Worm (Caenorhabditis elegans) whole organism, L3 larva: Measurements from ENCODE around the gene snb-2.

ENCODE experiments used
- R02D3.7 ChIP-seq: fragments of 150-350 bp; optimal IDR thresholded peaks from 2 replicates; lab custom pipeline; 2014; ENCODE audit warnings: missing biosample characterization, missing genetic modification characterization
- ZK546.5 ChIP-seq: sonication (generic microtip); optimal IDR thresholded peaks from 2 replicates; lab custom pipeline; 2017; ENCODE audit warnings: missing biosample characterization, missing genetic modification characterization
- aly-2 ChIP-seq: fragments of 150-350 bp; optimal IDR thresholded peaks from 2 replicates; lab custom pipeline; 2014; ENCODE audit warnings: missing biosample characterization, missing genetic modification characterization
- ama-1 ChIP-seq: fragments of 150-350 bp; optimal IDR thresholded peaks from 2 replicates; lab custom pipeline; 2018
- ceh-16 ChIP-seq: sonication (generic microtip); optimal IDR thresholded peaks from 2 replicates; lab custom pipeline; 2017; ENCODE audit warnings: missing biosample characterization, missing genetic modification characterization
- ceh-28 ChIP-seq: fragments of 150-350 bp; optimal IDR thresholded peaks from 2 replicates; lab custom pipeline; 2014; ENCODE audit warnings: missing biosample characterization, missing genetic modification reagents, missing genetic modification characterization
- ceh-82 ChIP-seq: fragments of 150-350 bp; optimal IDR thresholded peaks from 2 replicates; lab custom pipeline; 2014; ENCODE audit warnings: missing biosample characterization, missing genetic modification characterization
- ceh-9 ChIP-seq: sonication (generic microtip); optimal IDR thresholded peaks from 2 replicates; lab custom pipeline; 2018; ENCODE audit warnings: missing biosample characterization, missing genetic modification characterization
- daf-12 ChIP-seq: fragments of 150-350 bp; optimal IDR thresholded peaks from 2 replicates; lab custom pipeline; 2014; ENCODE audit warnings: missing biosample characterization, missing genetic modification reagents, missing genetic modification characterization
- egl-27 ChIP-seq: sonication (generic microtip); optimal IDR thresholded peaks from 4 replicates; lab custom pipeline; 2017; ENCODE audit warnings: missing biosample characterization, missing genetic modification reagents, missing genetic modification characterization
- egl-5 ChIP-seq: fragments of 150-350 bp; optimal IDR thresholded peaks from 2 replicates; lab custom pipeline; 2017; ENCODE audit warnings: missing biosample characterization, missing genetic modification reagents, missing genetic modification characterization, inconsistent platforms
- elt-1 ChIP-seq: fragments of 150-350 bp; optimal IDR thresholded peaks from 2 replicates; lab custom pipeline; 2014; ENCODE audit warnings: missing biosample characterization, missing genetic modification characterization
- elt-2 ChIP-seq: sonication (generic microtip); optimal IDR thresholded peaks from 2 replicates; lab custom pipeline; 2016; ENCODE audit warnings: missing genetic modification reagents, mild to moderate bottlenecking, missing genetic modification characterization, missing compliant biosample characterization
- elt-3 ChIP-seq, 3 experiments: fragments of 150-350 bp in 1 of 3; sonication (generic microtip) in 2 of 3; optimal IDR thresholded peaks; 2 replicates in 2 of 3; 4 replicates in 1 of 3; lab custom pipeline; 2014 to 2017; ENCODE audit warnings: missing biosample characterization in 3 of 3, missing genetic modification characterization in 3 of 3
- eor-1 ChIP-seq, 2 experiments: fragments of 150-350 bp; optimal IDR thresholded peaks; 2 replicates each; lab custom pipeline; 2014 to 2018; ENCODE audit warnings: missing biosample characterization in 2 of 2, missing genetic modification characterization in 2 of 2
- fkh-10 ChIP-seq: sonication (generic microtip); optimal IDR thresholded peaks from 2 replicates; lab custom pipeline; 2017; ENCODE audit warnings: missing biosample characterization, missing genetic modification reagents, missing genetic modification characterization
- fkh-2 ChIP-seq: fragments of 150-350 bp; optimal IDR thresholded peaks from 2 replicates; lab custom pipeline; 2014; ENCODE audit warnings: missing biosample characterization, missing genetic modification reagents, missing genetic modification characterization
- fos-1 ChIP-seq: fragments of 150-350 bp; optimal IDR thresholded peaks from 2 replicates; lab custom pipeline; 2014; ENCODE audit warnings: missing biosample characterization, missing genetic modification characterization
- hmg-11 ChIP-seq: sonication (generic microtip); optimal IDR thresholded peaks from 2 replicates; lab custom pipeline; 2016; ENCODE audit warnings: missing genetic modification characterization, missing compliant biosample characterization
- jun-1 ChIP-seq: fragments of 150-350 bp; optimal IDR thresholded peaks from 2 replicates; lab custom pipeline; 2014; ENCODE audit warnings: missing biosample characterization, missing genetic modification reagents, missing genetic modification characterization
- lin-15B ChIP-seq: fragments of 150-350 bp; optimal IDR thresholded peaks from 2 replicates; lab custom pipeline; 2014; ENCODE audit warnings: missing biosample characterization, missing genetic modification characterization
- lin-39 ChIP-seq: fragments of 150-350 bp; optimal IDR thresholded peaks from 2 replicates; lab custom pipeline; 2018; ENCODE audit warnings: missing biosample characterization, missing genetic modification reagents, missing genetic modification characterization
- lsy-12 ChIP-seq: sonication (generic microtip); optimal IDR thresholded peaks from 2 replicates; lab custom pipeline; 2016; ENCODE audit warnings: mild to moderate bottlenecking, missing genetic modification characterization, missing compliant biosample characterization
- mdl-1 ChIP-seq: fragments of 150-350 bp; optimal IDR thresholded peaks from 2 replicates; lab custom pipeline; 2014; ENCODE audit warnings: missing biosample characterization, missing genetic modification characterization
- mml-1 ChIP-seq: fragments of 150-350 bp; sonication (generic microtip); optimal IDR thresholded peaks from 3 replicates; lab custom pipeline; 2014; ENCODE audit warnings: missing biosample characterization, missing genetic modification characterization
- nfya-1 ChIP-seq: sonication (generic microtip); optimal IDR thresholded peaks from 2 replicates; lab custom pipeline; 2017; ENCODE audit warnings: missing genetic modification characterization, mild to moderate bottlenecking, missing compliant biosample characterization, antibody characterized with exemption, moderate library complexity; ENCODE audit not compliant: insufficient read depth
- nhr-11 ChIP-seq: fragments of 150-350 bp; optimal IDR thresholded peaks from 2 replicates; lab custom pipeline; 2014; ENCODE audit warnings: missing biosample characterization, missing genetic modification characterization
- nhr-12 ChIP-seq: fragments of 150-350 bp; optimal IDR thresholded peaks from 2 replicates; lab custom pipeline; 2014; ENCODE audit warnings: missing biosample characterization, missing genetic modification characterization
- nhr-23 ChIP-seq: fragments of 150-350 bp; optimal IDR thresholded peaks from 2 replicates; lab custom pipeline; 2014; ENCODE audit warnings: missing biosample characterization, missing genetic modification reagents, missing genetic modification characterization
- nhr-237 ChIP-seq: fragments of 150-350 bp; optimal IDR thresholded peaks from 2 replicates; lab custom pipeline; 2014; ENCODE audit warnings: missing biosample characterization, missing genetic modification characterization
- nhr-25 ChIP-seq: sonication (generic microtip); optimal IDR thresholded peaks from 2 replicates; lab custom pipeline; 2017; ENCODE audit warnings: missing biosample characterization, missing genetic modification characterization
- nhr-28 ChIP-seq: fragments of 150-350 bp; optimal IDR thresholded peaks from 2 replicates; lab custom pipeline; 2014; ENCODE audit warnings: missing biosample characterization, missing genetic modification characterization
- nhr-43 ChIP-seq: sonication (generic microtip); optimal IDR thresholded peaks from 2 replicates; lab custom pipeline; 2016; ENCODE audit warnings: mild to moderate bottlenecking, missing genetic modification characterization, missing compliant biosample characterization; ENCODE audit not compliant: poor library complexity, severe bottlenecking
- nhr-67 ChIP-seq: fragments of 150-350 bp; optimal IDR thresholded peaks from 2 replicates; lab custom pipeline; 2014; ENCODE audit warnings: missing biosample characterization, missing genetic modification characterization
- nhr-76 ChIP-seq: fragments of 150-350 bp; sonication (generic microtip); optimal IDR thresholded peaks from 5 replicates; lab custom pipeline; 2014; ENCODE audit warnings: missing biosample characterization, missing genetic modification characterization
- nhr-77 ChIP-seq: fragments of 150-350 bp; optimal IDR thresholded peaks from 2 replicates; lab custom pipeline; 2014; ENCODE audit warnings: missing biosample characterization, missing genetic modification characterization
- pha-4 ChIP-seq: fragments of 150-350 bp; optimal IDR thresholded peaks from 2 replicates; lab custom pipeline; 2014; ENCODE audit warnings: missing biosample characterization, missing genetic modification reagents, missing genetic modification characterization
- pqm-1 ChIP-seq: fragments of 150-350 bp; optimal IDR thresholded peaks from 2 replicates; lab custom pipeline; 2017; ENCODE audit warnings: missing biosample characterization, missing genetic modification characterization, inconsistent platforms
- sea-2 ChIP-seq: fragments of 150-350 bp; sonication (generic microtip); optimal IDR thresholded peaks from 4 replicates; lab custom pipeline; 2014; ENCODE audit warnings: missing biosample characterization, missing genetic modification reagents, missing genetic modification characterization
- skn-1 ChIP-seq: fragments of 150-350 bp; optimal IDR thresholded peaks from 2 replicates; lab custom pipeline; 2014; ENCODE audit warnings: missing biosample characterization, missing genetic modification characterization
- snpc-4 ChIP-seq: fragments of 150-350 bp; optimal IDR thresholded peaks from 2 replicates; lab custom pipeline; 2014; ENCODE audit warnings: missing biosample characterization, missing genetic modification characterization
- tbx-2 ChIP-seq: sonication (generic microtip); optimal IDR thresholded peaks from 2 replicates; lab custom pipeline; 2016; ENCODE audit warnings: mild to moderate bottlenecking, missing genetic modification characterization, missing compliant biosample characterization
- unc-39 ChIP-seq: sonication (generic microtip); optimal IDR thresholded peaks from 4 replicates; lab custom pipeline; 2017; ENCODE audit warnings: missing biosample characterization, missing genetic modification characterization
- unc-62 ChIP-seq: fragments of 150-350 bp; sonication (generic microtip); optimal IDR thresholded peaks from 4 replicates; lab custom pipeline; 2014; ENCODE audit warnings: missing biosample characterization, missing genetic modification reagents, missing genetic modification characterization
- zag-1 ChIP-seq: fragments of 150-350 bp; optimal IDR thresholded peaks from 2 replicates; lab custom pipeline; 2014; ENCODE audit warnings: missing biosample characterization, missing genetic modification characterization
- ztf-11 ChIP-seq: fragments of 150-350 bp; optimal IDR thresholded peaks from 2 replicates; lab custom pipeline; 2014; ENCODE audit warnings: missing biosample characterization, missing genetic modification characterization
- ztf-4 ChIP-seq: fragments of 150-350 bp; optimal IDR thresholded peaks from 2 replicates; lab custom pipeline; 2014; ENCODE audit warnings: missing biosample characterization, missing genetic modification characterization

The snb-2 gene

ce11 chrV:12326638-12327037, 19.1 kb downstream of the snb-2 start:
- TF ChIP-seq lsy-12 (no peak), nfya-1 (tag; lab: Kevin White, UChicago) (peak; percentile 22), ceh-28 (tag; lab: Kevin White, UChicago) (no peak), nhr-11 (no peak), hmg-11 (tag; lab: Kevin White, UChicago) (peak; percentile 3), ceh-82 (no peak), ztf-11 (no peak), sea-2 (GFP tag; lab: Kevin White, UChicago) (no peak), lin-39 (tag; lab: Kevin White, UChicago) (peak; percentile 56)

ce11 chrV:12320274-12320839, 25.4 kb downstream of the snb-2 start:
- TF ChIP-seq nhr-43 (tag; lab: Kevin White, UChicago) (peak; percentile 59), nhr-25 (tag; lab: Kevin White, UChicago) (no peak), lsy-12 (peak; percentile 29)
- TF ChIP-seq, all 47 proteins: peak for 2

DNA sequence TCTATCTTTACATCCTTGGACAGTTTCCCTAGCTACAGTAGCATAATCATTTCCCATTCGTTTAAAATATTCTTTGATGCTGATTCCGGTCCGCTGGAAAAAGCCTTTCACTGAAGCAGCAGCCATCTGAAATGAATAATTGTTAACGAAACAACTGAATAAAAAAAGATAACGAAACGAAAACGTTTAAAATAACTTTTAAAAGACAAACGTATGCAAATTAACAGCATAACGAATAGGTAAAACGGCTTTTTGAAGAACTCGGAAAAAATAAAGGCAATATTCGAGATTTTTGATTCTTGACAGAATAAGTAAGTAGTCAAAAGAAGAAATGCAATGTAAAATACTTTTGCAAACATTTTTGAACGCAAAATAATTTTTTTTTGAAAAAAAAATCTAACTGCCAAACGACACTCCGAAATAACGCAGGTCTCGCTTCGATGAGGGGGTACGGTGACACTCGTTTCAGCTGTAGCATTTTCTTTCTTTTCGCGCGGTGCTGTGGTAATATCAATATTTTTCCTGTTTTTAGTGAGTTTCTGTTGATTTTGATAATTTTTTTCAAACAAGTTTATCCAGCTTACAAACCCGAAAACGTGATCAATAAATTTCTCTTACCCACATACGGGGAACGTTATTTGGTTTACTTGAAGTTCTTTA, 27.7 kb downstream of the snb-2 start, which contains the start of the genes R04F11.5 and R04F11.2:
R04F11.5 (minus strand) TSS at position 126 of the 660 bp plus-strand sequence.
R04F11.2 (plus strand) TSS at position 488 of the 660 bp plus-strand sequence.
- no peak for TF ChIP-seq ZK546.5
- no peak for TF ChIP-seq ztf-11
- peak; percentile 86 for TF ChIP-seq lin-15B (tag; lab: Kevin White, UChicago)
- TF ChIP-seq nhr-25 (tag; lab: Kevin White, UChicago), result peak; percentile 80
- TF ChIP-seq R02D3.7 (tag; lab: Kevin White, UChicago), result peak; percentile 41
- peak; percentile 14 for TF ChIP-seq nhr-43 (tag; lab: Kevin White, UChicago)
- TF ChIP-seq aly-2, result no peak
- no peak for TF ChIP-seq jun-1
- no peak for TF ChIP-seq lsy-12
- no peak for TF ChIP-seq mml-1 (tag; lab: Kevin White, UChicago)
- no peak for TF ChIP-seq pqm-1 (tag; lab: Kevin White, UChicago)
- no peak for TF ChIP-seq mdl-1 (tag; lab: Kevin White, UChicago)
- no peak for TF ChIP-seq nhr-11
- no peak for TF ChIP-seq nhr-67 (tag; lab: Kevin White, UChicago)
- TF ChIP-seq egl-27, result no peak
- TF ChIP-seq sea-2 (GFP tag; lab: Kevin White, UChicago), result no peak
- TF ChIP-seq fkh-10 (GFP tag; lab: Kevin White, UChicago), result no peak
- TF ChIP-seq ceh-28 (tag; lab: Kevin White, UChicago), result peak; percentile 41
- TF ChIP-seq lin-39 (tag; lab: Kevin White, UChicago), result peak; percentile 79
- peak; percentile 90 for TF ChIP-seq egl-5 (tag; lab: Kevin White, UChicago)
- no peak for TF ChIP-seq unc-62 (GFP tag; lab: Kevin White, UChicago)
- no peak for TF ChIP-seq ztf-4 (tag; lab: Kevin White, UChicago)
- TF ChIP-seq elt-2, result peak; percentile 50
- TF ChIP-seq ama-1 (lab: Kevin White, UChicago), result peak; percentile 51
- TF ChIP-seq ceh-16, result no peak
- TF ChIP-seq nhr-77 (tag; lab: Kevin White, UChicago), result no peak
- no peak for TF ChIP-seq nhr-23 (tag; lab: Kevin White, UChicago)
- TF ChIP-seq ceh-9 (tag; lab: Kevin White, UChicago), result no peak
- TF ChIP-seq zag-1, result no peak
- no peak for TF ChIP-seq nhr-28 (tag; lab: Kevin White, UChicago)
- TF ChIP-seq eor-1 (tag; optimal IDR thresholded peaks at IDR 0.05; lab: Kevin White, UChicago), result peak in 1 of 2 experiments; percentile 4
- peak; percentile 81 for TF ChIP-seq snpc-4
- TF ChIP-seq skn-1 (tag; lab: Kevin White, UChicago), result no peak
- no peak for TF ChIP-seq elt-3 (tag; optimal IDR thresholded peaks at IDR 0.05; lab: Kevin White, UChicago)
- peak; percentile 93 for TF ChIP-seq pha-4 (tag; lab: Kevin White, UChicago)
- TF ChIP-seq unc-39 (tag; lab: Kevin White, UChicago), result no peak
- no peak for TF ChIP-seq nhr-12 (tag; lab: Kevin White, UChicago)
- TF ChIP-seq ceh-82, result no peak
- TF ChIP-seq tbx-2 (tag; lab: Kevin White, UChicago), result no peak
- no peak for TF ChIP-seq fkh-2 (tag; lab: Kevin White, UChicago)
- peak; percentile 45 for TF ChIP-seq elt-1 (tag; lab: Kevin White, UChicago)
- no peak for TF ChIP-seq nhr-237
- peak; percentile 94 for TF ChIP-seq nfya-1 (tag; lab: Kevin White, UChicago)
- no peak for TF ChIP-seq nhr-76 (tag; lab: Kevin White, UChicago)
- TF ChIP-seq daf-12, result no peak
- TF ChIP-seq hmg-11 (tag; lab: Kevin White, UChicago), result peak; percentile 85
- no peak for TF ChIP-seq fos-1
- TF ChIP-seq, all 47 proteins: peak for 15
